Fruit fly (Drosophila melanogaster) whole organism, embryonic: ENCODE measurements around the gene pav.

ENCODE experiments used
- ATbp ChIP-seq: fragments of 200-800 bp; sonication (Bioruptor generic); optimal IDR thresholded peaks from 2 replicates; lab custom pipeline; 2017; ENCODE audit warnings: missing biosample characterization, mild to moderate bottlenecking, missing genetic modification characterization, missing genetic modification reagents
- Asciz ChIP-seq: fragments of 200-800 bp; sonication (Bioruptor generic); optimal IDR thresholded peaks from 2 replicates; lab custom pipeline; 2017; ENCODE audit warnings: missing biosample characterization, mild to moderate bottlenecking, missing genetic modification characterization, missing genetic modification reagents
- Blimp-1 ChIP-seq: fragments of 200-800 bp; sonication (Bioruptor generic); optimal IDR thresholded peaks from 3 replicates; lab custom pipeline; 2018; ENCODE audit warnings: missing biosample characterization, missing genetic modification characterization, mild to moderate bottlenecking, moderate library complexity, missing genetic modification reagents
- CG10654 ChIP-seq: fragments of 200-800 bp; sonication (Bioruptor generic); optimal IDR thresholded peaks from 2 replicates; lab custom pipeline; 2016; ENCODE audit warnings: missing biosample characterization, missing genetic modification characterization
- CG13775 ChIP-seq: fragments of 200-800 bp; sonication (Bioruptor generic); optimal IDR thresholded peaks from 3 replicates; lab custom pipeline; 2017; ENCODE audit warnings: missing biosample characterization, mild to moderate bottlenecking, missing genetic modification characterization
- CG14710 ChIP-seq: fragments of 200-800 bp; sonication (Bioruptor generic); optimal IDR thresholded peaks from 3 replicates; lab custom pipeline; 2019; ENCODE audit warnings: missing biosample characterization, mild to moderate bottlenecking, missing genetic modification characterization, moderate library complexity
- CG14965 ChIP-seq: fragments of 200-800 bp; sonication (Bioruptor generic); optimal IDR thresholded peaks from 2 replicates; lab custom pipeline; 2016; ENCODE audit warnings: missing biosample characterization, missing genetic modification characterization, borderline replicate concordance
- CG1602 ChIP-seq: fragments of 200-800 bp; sonication (Bioruptor generic); optimal IDR thresholded peaks from 3 replicates; lab custom pipeline; 2016; ENCODE audit warnings: missing biosample characterization, missing genetic modification characterization
- CG1603 ChIP-seq: fragments of 200-800 bp; sonication (Bioruptor generic); optimal IDR thresholded peaks from 2 replicates; lab custom pipeline; 2019; ENCODE audit warnings: missing biosample characterization, mild to moderate bottlenecking, missing genetic modification characterization, moderate library complexity
- CG1792 ChIP-seq: fragments of 200-800 bp; sonication (Bioruptor generic); optimal IDR thresholded peaks from 2 replicates; lab custom pipeline; 2016; ENCODE audit warnings: missing biosample characterization, missing genetic modification characterization
- CG2712 ChIP-seq: fragments of 200-800 bp; optimal IDR thresholded peaks from 3 replicates; lab custom pipeline; 2019; ENCODE audit warnings: missing biosample characterization, mild to moderate bottlenecking, missing genetic modification characterization, moderate library complexity
- CG2875 ChIP-seq: fragments of 200-800 bp; sonication (Bioruptor generic); optimal IDR thresholded peaks from 2 replicates; lab custom pipeline; 2017; ENCODE audit warnings: missing biosample characterization, mild to moderate bottlenecking, missing genetic modification characterization, missing genetic modification reagents
- CG30431 ChIP-seq: fragments of 200-800 bp; sonication (Bioruptor generic); optimal IDR thresholded peaks from 2 replicates; lab custom pipeline; 2017; ENCODE audit warnings: missing biosample characterization, missing genetic modification characterization
- CG3281 ChIP-seq: fragments of 200-800 bp; sonication (Bioruptor generic); optimal IDR thresholded peaks from 3 replicates; lab custom pipeline; 2017; ENCODE audit warnings: missing biosample characterization, mild to moderate bottlenecking, missing genetic modification characterization
- CG33557 ChIP-seq: fragments of 200-800 bp; sonication (Bioruptor generic); optimal IDR thresholded peaks from 2 replicates; lab custom pipeline; 2019; ENCODE audit warnings: missing biosample characterization, mild to moderate bottlenecking, missing genetic modification characterization, moderate library complexity
- CG3407 ChIP-seq: fragments of 200-800 bp; sonication (Bioruptor generic); optimal IDR thresholded peaks from 2 replicates; lab custom pipeline; 2018; ENCODE audit warnings: missing biosample characterization, mild to moderate bottlenecking, missing genetic modification characterization
- CG3838 ChIP-seq: fragments of 200-800 bp; sonication (Bioruptor generic); optimal IDR thresholded peaks from 3 replicates; lab custom pipeline; 2016; ENCODE audit warnings: missing biosample characterization, missing genetic modification characterization
- CG4282 ChIP-seq: fragments of 200-800 bp; sonication (Bioruptor generic); optimal IDR thresholded peaks from 2 replicates; lab custom pipeline; 2016; ENCODE audit warnings: missing biosample characterization, missing genetic modification characterization
- CG4707 ChIP-seq: fragments of 200-800 bp; sonication (Bioruptor generic); optimal IDR thresholded peaks from 2 replicates; lab custom pipeline; 2018; ENCODE audit warnings: missing biosample characterization, mild to moderate bottlenecking, missing genetic modification characterization, moderate library complexity
- CG6175 ChIP-seq: fragments of 200-800 bp; sonication (Bioruptor generic); IDR thresholded peaks from 3 replicates; pipeline ENCODE4 v1.3.6; 2022; ENCODE audit warnings: missing biosample characterization, missing genetic modification characterization
- CG6254 ChIP-seq: fragments of 200-800 bp; sonication (Bioruptor generic); optimal IDR thresholded peaks from 3 replicates; lab custom pipeline; 2017; ENCODE audit warnings: mild to moderate bottlenecking, missing biosample characterization, missing genetic modification reagents, missing genetic modification characterization
- CG6683 ChIP-seq: fragments of 200-800 bp; sonication (Bioruptor generic); optimal IDR thresholded peaks from 2 replicates; lab custom pipeline; 2017; ENCODE audit warnings: missing biosample characterization, mild to moderate bottlenecking, missing genetic modification characterization, missing genetic modification reagents
- CG6813 ChIP-seq: fragments of 200-800 bp; sonication (Bioruptor generic); optimal IDR thresholded peaks from 2 replicates; lab custom pipeline; 2017; ENCODE audit warnings: missing biosample characterization, missing genetic modification characterization, mild to moderate bottlenecking, moderate library complexity, missing genetic modification reagents
- CG7357 ChIP-seq: fragments of 200-800 bp; sonication (Bioruptor generic); IDR thresholded peaks from 3 replicates; pipeline ENCODE4 v1.3.6; 2022; ENCODE audit warnings: missing biosample characterization, missing genetic modification characterization
- CG8359 ChIP-seq: fragments of 200-800 bp; sonication (Bioruptor generic); optimal IDR thresholded peaks from 2 replicates; lab custom pipeline; 2017; ENCODE audit warnings: missing biosample characterization, mild to moderate bottlenecking, missing genetic modification characterization, borderline replicate concordance
- Dll ChIP-seq: fragments of 200-800 bp; sonication (Bioruptor generic); IDR thresholded peaks from 4 replicates; pipeline ENCODE4 v1.3.6; 2022; ENCODE audit warnings: missing biosample characterization, missing genetic modification characterization; ENCODE audit not compliant: partially characterized antibody
- Doc2 ChIP-seq: fragments of 200-800 bp; sonication (Bioruptor generic); IDR thresholded peaks from 2 replicates; pipeline ENCODE4 v1.3.6; 2022; ENCODE audit warnings: missing biosample characterization, missing genetic modification characterization
- HLH4C ChIP-seq: fragments of 200-800 bp; sonication (Bioruptor generic); IDR thresholded peaks from 3 replicates; pipeline ENCODE4 v1.3.6; 2022; ENCODE audit warnings: missing biosample characterization, missing genetic modification characterization; ENCODE audit not compliant: partially characterized antibody
- Lhr ChIP-seq: fragments of 200-800 bp; sonication (Bioruptor generic); optimal IDR thresholded peaks from 3 replicates; lab custom pipeline; 2017; ENCODE audit warnings: mild to moderate bottlenecking, missing biosample characterization, missing genetic modification reagents, missing genetic modification characterization
- MTF-1 ChIP-seq: fragments of 200-800 bp; sonication (Bioruptor generic); optimal IDR thresholded peaks from 2 replicates; lab custom pipeline; 2018; ENCODE audit warnings: missing biosample characterization, mild to moderate bottlenecking, missing genetic modification characterization, borderline replicate concordance
- Sox100B ChIP-seq: fragments of 200-800 bp; sonication (Bioruptor generic); optimal IDR thresholded peaks from 3 replicates; lab custom pipeline; 2018; ENCODE audit warnings: missing biosample characterization, mild to moderate bottlenecking, missing genetic modification characterization
- TFAM ChIP-seq: fragments of 200-800 bp; sonication (Bioruptor generic); optimal IDR thresholded peaks from 2 replicates; lab custom pipeline; 2017; ENCODE audit warnings: missing biosample characterization, missing genetic modification characterization, inconsistent platforms
- Xrp1 ChIP-seq: fragments of 200-800 bp; sonication (Bioruptor generic); IDR thresholded peaks from 2 replicates; pipeline ENCODE4 v1.3.6; 2022; ENCODE audit warnings: missing biosample characterization, missing genetic modification characterization
- bsh ChIP-seq, 2 experiments: fragments of 200-800 bp; sonication (Bioruptor generic); optimal IDR thresholded peaks; 2 replicates each; lab custom pipeline; 2017 to 2018; ENCODE audit warnings: mild to moderate bottlenecking in 2 of 2, missing biosample characterization in 2 of 2, missing genetic modification characterization in 2 of 2, moderate library complexity in 1 of 2
- ci ChIP-seq: fragments of 200-800 bp; sonication (Bioruptor generic); IDR thresholded peaks from 3 replicates; pipeline ENCODE4 v1.3.6; 2022; ENCODE audit warnings: missing biosample characterization, missing genetic modification characterization
- dm ChIP-seq: fragments of 200-800 bp; sonication (Bioruptor generic); optimal IDR thresholded peaks from 3 replicates; lab custom pipeline; 2016; ENCODE audit warnings: missing biosample characterization, missing genetic modification characterization
- dmrt11E ChIP-seq: fragments of 200-800 bp; sonication (Bioruptor generic); optimal IDR thresholded peaks from 3 replicates; lab custom pipeline; 2018; ENCODE audit warnings: missing biosample characterization, mild to moderate bottlenecking, missing genetic modification characterization, moderate library complexity
- grn ChIP-seq: fragments of 200-800 bp; sonication (Bioruptor generic); optimal IDR thresholded peaks from 3 replicates; lab custom pipeline; 2017; ENCODE audit warnings: missing biosample characterization, missing genetic modification characterization
- hth ChIP-seq: fragments of >200 bp; optimal IDR thresholded peaks from 2 replicates; lab custom pipeline; 2017; ENCODE audit warnings: inconsistent platforms
- lbe ChIP-seq: fragments of 200-800 bp; sonication (Bioruptor generic); optimal IDR thresholded peaks from 2 replicates; lab custom pipeline; 2016; ENCODE audit warnings: missing biosample characterization, mild to moderate bottlenecking, missing genetic modification characterization
- pb ChIP-seq: fragments of 200-800 bp; sonication (Bioruptor generic); optimal IDR thresholded peaks from 3 replicates; lab custom pipeline; 2016; ENCODE audit warnings: missing biosample characterization, missing genetic modification characterization
- sens ChIP-seq: fragments of 200-800 bp; sonication (Bioruptor generic); peaks from one replicate; lab custom pipeline; 2016; ENCODE audit warnings: missing biosample characterization, missing genetic modification characterization
- stc ChIP-seq: fragments of 200-800 bp; sonication (Bioruptor generic); IDR thresholded peaks from 2 replicates; pipeline ENCODE4 v1.3.6; 2022; ENCODE audit warnings: missing biosample characterization, missing genetic modification characterization
- ttk ChIP-seq: fragments of 200-800 bp; sonication (Bioruptor generic); IDR thresholded peaks from 2 replicates; pipeline ENCODE4 v2.1.2; 2022; ENCODE audit warnings: missing biosample characterization, missing genetic modification characterization
- unc-4 ChIP-seq: fragments of 200-800 bp; sonication (Bioruptor generic); IDR thresholded peaks from 2 replicates; pipeline ENCODE4 v1.3.6; 2022; ENCODE audit warnings: missing biosample characterization, missing genetic modification characterization; ENCODE audit not compliant: partially characterized antibody
- wek ChIP-seq: fragments of 200-800 bp; sonication (Bioruptor generic); optimal IDR thresholded peaks from 3 replicates; lab custom pipeline; 2018; ENCODE audit warnings: missing biosample characterization, mild to moderate bottlenecking, missing genetic modification characterization, moderate library complexity

The pav gene

DNA sequence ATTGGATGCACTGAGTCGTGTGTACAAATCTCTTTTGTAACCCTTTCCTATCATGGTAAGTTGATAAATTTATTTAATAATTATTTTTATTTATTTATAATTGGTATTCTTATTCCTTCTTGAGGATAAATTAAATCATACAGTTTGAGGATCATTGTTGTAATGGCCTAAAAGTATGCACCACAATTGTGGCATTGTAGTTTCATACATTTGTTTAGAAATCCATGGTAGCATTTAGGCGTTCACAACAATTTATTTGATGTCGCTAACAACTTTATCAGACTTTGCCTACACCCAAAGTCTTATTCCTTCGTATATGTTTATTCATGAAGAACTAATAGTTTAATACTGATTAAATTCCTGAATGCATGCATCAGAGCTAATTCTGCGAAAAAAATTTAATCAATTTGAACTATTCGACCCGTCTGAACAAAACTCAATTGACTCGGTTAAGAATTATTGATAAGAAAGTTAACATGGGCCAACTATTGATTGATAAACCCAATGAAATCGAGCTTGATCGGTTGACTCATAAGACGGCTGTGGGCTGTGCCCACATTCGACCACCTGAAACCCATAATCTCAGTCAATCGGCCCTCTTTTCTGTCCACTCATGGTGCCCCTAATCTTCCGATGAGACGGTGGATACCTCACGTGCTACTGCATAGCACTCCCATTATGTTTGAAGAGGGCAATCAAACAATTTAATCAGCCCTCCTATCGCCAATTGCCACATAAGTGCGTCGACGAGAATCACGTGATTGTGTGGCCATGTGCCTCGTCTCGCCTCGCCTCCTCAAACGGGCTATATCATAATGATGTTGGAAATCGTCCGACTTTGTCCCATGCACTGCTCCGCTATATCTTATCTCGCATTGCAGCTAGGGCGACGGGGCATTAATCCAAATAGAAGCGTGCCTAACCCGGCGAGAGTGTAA, 23.0 kb upstream of the pav start (continued):
- TF ChIP-seq CG4282 (GFP tag; lab: Kevin White, UChicago) (no peak), Lhr (GFP tag; lab: Kevin White, UChicago) (no peak), CG10654 (GFP tag; lab: Kevin White, UChicago) (no peak), HLH4C (GFP tag; lab: Robert Waterston, UW) (no peak), unc-4 (GFP tag; lab: Robert Waterston, UW) (no peak), CG2712 (tag; lab: Kevin White, UChicago) (no peak), hth (lab: Kevin White, UChicago) (no peak), TFAM (GFP tag; lab: Kevin White, UChicago) (no peak), grn (GFP tag; lab: Kevin White, UChicago) (peak; percentile 99), pb (GFP tag; lab: Kevin White, UChicago) (no peak), CG13775 (GFP tag; lab: Kevin White, UChicago) (no peak), Doc2 (GFP tag; lab: Robert Waterston, UW) (no peak), CG14965 (GFP tag; lab: Kevin White, UChicago) (no peak), CG3838 (no peak), dm (peak; percentile 15)
- TF ChIP-seq, all 482 proteins: peak for 54

DNA sequence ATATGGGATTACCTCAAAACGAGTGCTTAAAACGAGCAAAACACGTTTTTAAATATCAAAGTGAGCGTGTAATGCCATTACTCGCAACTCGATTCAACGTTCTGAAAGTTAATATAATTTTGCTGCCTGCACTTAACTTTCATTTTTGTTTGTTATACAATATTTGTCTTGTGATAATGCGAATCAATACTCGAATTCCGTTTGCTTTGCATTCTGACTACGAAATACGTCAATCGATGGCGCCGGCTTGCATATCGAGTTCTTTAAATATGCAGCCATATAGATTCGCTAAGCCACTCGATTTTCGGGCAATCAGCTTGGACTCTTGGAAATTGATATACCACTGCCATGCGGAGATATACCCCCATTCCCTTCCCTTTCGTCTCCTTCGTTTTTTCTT, 21.9 kb upstream of the pav start:
- TF ChIP-seq CG4707 (GFP tag; lab: Kevin White, UChicago) = peak; percentile 3
- TF ChIP-seq CG1603 = peak; percentile 38
- TF ChIP-seq CG1792 (GFP tag; lab: Kevin White, UChicago) = no peak
- no peak for TF ChIP-seq CG6175 (GFP tag; lab: Robert Waterston, UW)
- peak; percentile 40 for TF ChIP-seq sens
- no peak for TF ChIP-seq CG7357 (GFP tag; lab: Robert Waterston, UW)
- TF ChIP-seq ttk (GFP tag; lab: Robert Waterston, UW) = no peak
- TF ChIP-seq CG6254 = no peak
- peak; percentile 22 for TF ChIP-seq Sox100B (GFP tag; lab: Kevin White, UChicago)
- no peak for TF ChIP-seq CG14710 (tag; lab: Kevin White, UChicago)
- no peak for TF ChIP-seq CG30431 (GFP tag; lab: Kevin White, UChicago)
- TF ChIP-seq grn (GFP tag; lab: Kevin White, UChicago) = no peak
- peak; percentile 8 for TF ChIP-seq CG3407 (GFP tag; lab: Kevin White, UChicago)
- peak; percentile 26 for TF ChIP-seq dmrt11E (tag; lab: Kevin White, UChicago)
- 0 out of 2 replicates have a peak, but pooled peaks have one; percentile 16 for TF ChIP-seq stc (GFP tag; lab: Robert Waterston, UW)
- no peak for TF ChIP-seq CG6683 (GFP tag; lab: Kevin White, UChicago)
- TF ChIP-seq Blimp-1 = peak; percentile 2
- TF ChIP-seq CG1602 (GFP tag; lab: Kevin White, UChicago) = no peak
- TF ChIP-seq ATbp = peak; percentile 46
- TF ChIP-seq CG3281 = no peak
- 0 out of 3 replicates have a peak, but pooled peaks have one; percentile 46 for TF ChIP-seq ci (GFP tag; lab: Robert Waterston, UW)
- TF ChIP-seq CG8359 (GFP tag; lab: Kevin White, UChicago) = peak; percentile 26
- peak; percentile 16 for TF ChIP-seq CG2875
- peak; percentile 10 for TF ChIP-seq MTF-1 (GFP tag; lab: Kevin White, UChicago)
- peak; percentile 15 for TF ChIP-seq CG6813 (GFP tag; lab: Kevin White, UChicago)
- TF ChIP-seq Asciz (GFP tag; lab: Kevin White, UChicago) = peak; percentile 50
- 0 out of 2 replicates have a peak, but pooled peaks have one; percentile 13 for TF ChIP-seq Xrp1 (GFP tag; lab: Robert Waterston, UW)
- TF ChIP-seq bsh (GFP tag; optimal IDR thresholded peaks at IDR 0.05; lab: Kevin White, UChicago) = peak in 1 of 2 experiments; percentile 21
- no peak for TF ChIP-seq CG33557 (GFP tag; lab: Kevin White, UChicago)
- peak; percentile 31 for TF ChIP-seq lbe (GFP tag; lab: Kevin White, UChicago)
- TF ChIP-seq Dll (GFP tag; lab: Robert Waterston, UW) = no peak
- TF ChIP-seq wek (GFP tag; lab: Kevin White, UChicago) = peak; percentile 28
